Worm (Caenorhabditis elegans) whole organism, late embryonic: Measurements from ENCODE around the gene Y49G5B.1.

Source experiments
- C08G9.2 ChIP-seq: sonication (generic microtip); optimal IDR thresholded peaks from 2 replicates; lab custom pipeline; 2016; ENCODE audit warnings: mild to moderate bottlenecking, missing genetic modification characterization, moderate library complexity, missing compliant biosample characterization
- F13H6.1 ChIP-seq: sonication (generic microtip); optimal IDR thresholded peaks from 2 replicates; lab custom pipeline; 2016; ENCODE audit warnings: missing genetic modification characterization, missing compliant biosample characterization
- K02D7.2 ChIP-seq: sonication (generic microtip); optimal IDR thresholded peaks from 2 replicates; lab custom pipeline; 2017; ENCODE audit warnings: mild to moderate bottlenecking, missing genetic modification characterization, missing compliant biosample characterization
- K09A11.1 ChIP-seq: sonication (generic microtip); optimal IDR thresholded peaks from 2 replicates; lab custom pipeline; 2017; ENCODE audit warnings: antibody characterized with exemption, mild to moderate bottlenecking, missing genetic modification characterization, missing compliant biosample characterization; ENCODE audit not compliant: insufficient read depth
- ahr-1 ChIP-seq: sonication (generic microtip); optimal IDR thresholded peaks from 2 replicates; lab custom pipeline; 2016; ENCODE audit warnings: missing genetic modification characterization, missing compliant biosample characterization
- ama-1 ChIP-seq: fragments of 150-350 bp; optimal IDR thresholded peaks from 2 replicates; lab custom pipeline; 2014
- ceh-19 ChIP-seq: fragments of 200-800 bp; sonication (Bioruptor generic); optimal IDR thresholded peaks from 2 replicates; lab custom pipeline; 2018; ENCODE audit warnings: mild to moderate bottlenecking, missing genetic modification characterization, missing compliant biosample characterization
- ceh-22 ChIP-seq: sonication (generic microtip); optimal IDR thresholded peaks from 2 replicates; lab custom pipeline; 2017; ENCODE audit warnings: missing biosample characterization, missing genetic modification characterization
- ceh-24 ChIP-seq: sonication (generic microtip); optimal IDR thresholded peaks from 2 replicates; lab custom pipeline; 2016; ENCODE audit warnings: mild to moderate bottlenecking, missing genetic modification characterization, missing compliant biosample characterization
- ceh-30 ChIP-seq: fragments of 150-350 bp; optimal IDR thresholded peaks from 2 replicates; lab custom pipeline; 2014; ENCODE audit warnings: missing biosample characterization, missing genetic modification characterization
- ceh-6 ChIP-seq: fragments of 200-800 bp; sonication (Bioruptor generic); optimal IDR thresholded peaks from 2 replicates; lab custom pipeline; 2018; ENCODE audit warnings: mild to moderate bottlenecking, missing genetic modification characterization, missing compliant biosample characterization
- ceh-9 ChIP-seq: sonication (generic microtip); optimal IDR thresholded peaks from 2 replicates; lab custom pipeline; 2016; ENCODE audit warnings: mild to moderate bottlenecking, missing genetic modification characterization, inconsistent platforms, missing compliant biosample characterization
- elt-2 ChIP-seq: sonication (generic microtip); optimal IDR thresholded peaks from 2 replicates; lab custom pipeline; 2016; ENCODE audit warnings: missing genetic modification reagents, missing genetic modification characterization, missing compliant biosample characterization
- elt-4 ChIP-seq: sonication (generic microtip); optimal IDR thresholded peaks from 2 replicates; lab custom pipeline; 2016; ENCODE audit warnings: missing genetic modification characterization, missing compliant biosample characterization
- eyg-1 ChIP-seq: sonication (generic microtip); optimal IDR thresholded peaks from 2 replicates; lab custom pipeline; 2016; ENCODE audit warnings: missing genotype, missing genetic modification characterization, missing compliant biosample characterization
- fkh-10 ChIP-seq: fragments of 150-350 bp; optimal IDR thresholded peaks from 2 replicates; lab custom pipeline; 2014; ENCODE audit warnings: missing biosample characterization, missing genetic modification reagents, missing genetic modification characterization
- fkh-6 ChIP-seq: sonication (generic microtip); optimal IDR thresholded peaks from 2 replicates; lab custom pipeline; 2016; ENCODE audit warnings: missing genetic modification characterization, missing compliant biosample characterization
- gmeb-2 ChIP-seq: sonication (generic microtip); optimal IDR thresholded peaks from 2 replicates; lab custom pipeline; 2016; ENCODE audit warnings: missing genetic modification characterization, inconsistent platforms, missing compliant biosample characterization
- hlh-8 ChIP-seq: sonication (generic microtip); optimal IDR thresholded peaks from 2 replicates; lab custom pipeline; 2016; ENCODE audit warnings: missing genotype, missing genetic modification characterization, missing compliant biosample characterization
- lin-11 ChIP-seq: fragments of 200-800 bp; sonication (Bioruptor generic); optimal IDR thresholded peaks from 2 replicates; lab custom pipeline; 2018; ENCODE audit warnings: mild to moderate bottlenecking, missing genetic modification characterization, missing compliant biosample characterization
- madf-2 ChIP-seq: sonication (generic microtip); optimal IDR thresholded peaks from 2 replicates; lab custom pipeline; 2017; ENCODE audit warnings: missing genetic modification characterization, missing compliant biosample characterization
- mec-3 ChIP-seq: sonication (generic microtip); optimal IDR thresholded peaks from 2 replicates; lab custom pipeline; 2016; ENCODE audit warnings: borderline replicate concordance, missing genetic modification characterization, missing compliant biosample characterization
- nhr-11 ChIP-seq: fragments of 150-350 bp; optimal IDR thresholded peaks from 2 replicates; lab custom pipeline; 2014; ENCODE audit warnings: missing biosample characterization, missing genetic modification characterization
- nhr-232 ChIP-seq: sonication (generic microtip); optimal IDR thresholded peaks from 2 replicates; lab custom pipeline; 2016; ENCODE audit warnings: missing genetic modification characterization, missing compliant biosample characterization
- odd-2 ChIP-seq: sonication (generic microtip); optimal IDR thresholded peaks from 2 replicates; lab custom pipeline; 2017; ENCODE audit warnings: antibody characterized with exemption, mild to moderate bottlenecking, missing genetic modification characterization, missing compliant biosample characterization
- pat-9 ChIP-seq: fragments of 200-800 bp; sonication (Bioruptor generic); optimal IDR thresholded peaks from 2 replicates; lab custom pipeline; 2018; ENCODE audit warnings: mild to moderate bottlenecking, missing genetic modification characterization, moderate library complexity, missing compliant biosample characterization
- pax-1 ChIP-seq: fragments of 150-350 bp; optimal IDR thresholded peaks from 2 replicates; lab custom pipeline; 2014; ENCODE audit warnings: missing biosample characterization, missing genetic modification characterization
- pha-2 ChIP-seq: sonication (generic microtip); optimal IDR thresholded peaks from 2 replicates; lab custom pipeline; 2017; ENCODE audit warnings: mild to moderate bottlenecking, missing genetic modification characterization, missing compliant biosample characterization
- ref-2 ChIP-seq: sonication (generic microtip); optimal IDR thresholded peaks from 2 replicates; lab custom pipeline; 2016; ENCODE audit warnings: missing genetic modification characterization, missing compliant biosample characterization
- rnt-1 ChIP-seq: sonication (generic microtip); optimal IDR thresholded peaks from 2 replicates; lab custom pipeline; 2016; ENCODE audit warnings: missing genetic modification characterization, missing compliant biosample characterization
- sdc-2 ChIP-seq: sonication (generic microtip); optimal IDR thresholded peaks from 2 replicates; lab custom pipeline; 2016; ENCODE audit warnings: missing genotype, missing genetic modification characterization, missing compliant biosample characterization
- sox-2 ChIP-seq: fragments of 200-800 bp; sonication (Bioruptor generic); IDR thresholded peaks from 2 replicates; pipeline ENCODE4 v1.3.6; 2022; ENCODE audit warnings: missing genetic modification reagents, missing genetic modification characterization, missing compliant biosample characterization
- sox-4 ChIP-seq: sonication (generic microtip); optimal IDR thresholded peaks from 2 replicates; lab custom pipeline; 2017; ENCODE audit warnings: mild to moderate bottlenecking, missing genetic modification characterization, inconsistent platforms, missing compliant biosample characterization
- tbx-7 ChIP-seq: sonication (generic microtip); optimal IDR thresholded peaks from 2 replicates; lab custom pipeline; 2016; ENCODE audit warnings: missing genotype, missing genetic modification characterization, missing compliant biosample characterization
- ttx-3 ChIP-seq: sonication (generic microtip); optimal IDR thresholded peaks from 2 replicates; lab custom pipeline; 2016; ENCODE audit warnings: missing genetic modification reagents, missing genetic modification characterization, missing compliant biosample characterization
- zip-5 ChIP-seq: sonication (generic microtip); optimal IDR thresholded peaks from 2 replicates; lab custom pipeline; 2016; ENCODE audit warnings: missing genetic modification characterization, missing compliant biosample characterization

Gene Y49G5B.1

DNA sequence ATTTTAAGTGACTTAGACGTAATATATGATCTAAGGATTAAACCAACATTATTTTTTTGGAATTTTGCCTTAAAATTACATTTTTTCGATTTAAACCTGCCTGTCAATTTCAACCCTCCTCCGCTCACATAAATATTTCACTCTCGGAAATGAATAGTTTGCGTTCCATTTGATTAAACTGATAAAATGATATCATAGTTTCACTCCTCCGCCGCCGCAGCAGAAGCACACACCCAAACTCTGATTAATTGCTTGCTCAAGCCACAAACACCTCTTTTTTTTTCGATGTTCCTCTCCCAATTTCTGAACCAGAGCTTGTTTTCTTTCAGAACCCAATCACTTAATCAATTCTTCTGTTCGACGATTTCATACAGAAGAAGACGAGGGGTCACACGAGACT, at the start of gene Y49G5B.1:
TSS of gene Y49G5B.1 (plus strand) at position 324 of the 400 bp plus-strand sequence.
- no peak for TF ChIP-seq ceh-24 (tag; lab: Kevin White, UChicago)
- TF ChIP-seq sdc-2 (tag; lab: Kevin White, UChicago): no peak
- no peak for TF ChIP-seq ceh-30 (tag; lab: Kevin White, UChicago)
- no peak for TF ChIP-seq hlh-8 (tag; lab: Kevin White, UChicago)
- no peak for TF ChIP-seq eyg-1 (tag; lab: Kevin White, UChicago)
- no peak for TF ChIP-seq ahr-1 (tag; lab: Kevin White, UChicago)
- TF ChIP-seq ceh-22 (tag; lab: Kevin White, UChicago): no peak
- TF ChIP-seq tbx-7 (tag; lab: Kevin White, UChicago): no peak
- TF ChIP-seq sox-4 (tag; lab: Kevin White, UChicago): no peak
- no peak for TF ChIP-seq odd-2
- no peak for TF ChIP-seq ttx-3 (tag; lab: Kevin White, UChicago)
- TF ChIP-seq ceh-6 (GFP tag; lab: Kevin White, UChicago): no peak
- TF ChIP-seq mec-3 (tag; lab: Kevin White, UChicago): no peak
- no peak for TF ChIP-seq madf-2
- no peak for TF ChIP-seq pha-2 (tag; lab: Kevin White, UChicago)
- no peak for TF ChIP-seq C08G9.2 (tag; lab: Kevin White, UChicago)

- TF ChIP-seq lin-11 (tag; lab: Kevin White, UChicago): no peak
- no peak for TF ChIP-seq madf-2
- TF ChIP-seq ceh-9: no peak
- no peak for TF ChIP-seq hlh-8 (tag; lab: Kevin White, UChicago)
- TF ChIP-seq sox-2 (GFP tag; lab: Robert Waterston, UW): no peak
- TF ChIP-seq F13H6.1 (tag; lab: Kevin White, UChicago): no peak
- no peak for TF ChIP-seq pat-9
- TF ChIP-seq mec-3 (tag; lab: Kevin White, UChicago): no peak
- no peak for TF ChIP-seq fkh-10 (GFP tag; lab: Kevin White, UChicago)
- no peak for TF ChIP-seq nhr-232 (tag; lab: Kevin White, UChicago)
- no peak for TF ChIP-seq fkh-6 (tag; lab: Kevin White, UChicago)
- no peak for TF ChIP-seq ref-2 (tag; lab: Kevin White, UChicago)
- no peak for TF ChIP-seq pax-1 (tag; lab: Kevin White, UChicago)
- TF ChIP-seq rnt-1 (tag; lab: Kevin White, UChicago): no peak
- TF ChIP-seq ama-1 (lab: Kevin White, UChicago): no peak
- no peak for TF ChIP-seq nhr-11 (tag; lab: Kevin White, UChicago)
- TF ChIP-seq zip-5 (tag; lab: Kevin White, UChicago): no peak
- TF ChIP-seq K02D7.2 (tag; lab: Kevin White, UChicago): no peak
- no peak for TF ChIP-seq K09A11.1 (tag; lab: Kevin White, UChicago)
- no peak for TF ChIP-seq elt-2 (tag; lab: Kevin White, UChicago)
Measured at ce11 chrV:5177209-5177608, 46.0 kb upstream of the Y49G5B.1 start, which contains the start of gene ugt-51. Gene ugt-51 (minus strand): TSS chrV:5177309.

ce11 chrV:5178051-5178450, 45.1 kb upstream of the Y49G5B.1 start:
- TF ChIP-seq madf-2 (no peak), gmeb-2 (tag; lab: Kevin White, UChicago) (no peak), elt-2 (tag; lab: Kevin White, UChicago) (peak; percentile 60), pat-9 (no peak), fkh-6 (tag; lab: Kevin White, UChicago) (no peak)

DNA sequence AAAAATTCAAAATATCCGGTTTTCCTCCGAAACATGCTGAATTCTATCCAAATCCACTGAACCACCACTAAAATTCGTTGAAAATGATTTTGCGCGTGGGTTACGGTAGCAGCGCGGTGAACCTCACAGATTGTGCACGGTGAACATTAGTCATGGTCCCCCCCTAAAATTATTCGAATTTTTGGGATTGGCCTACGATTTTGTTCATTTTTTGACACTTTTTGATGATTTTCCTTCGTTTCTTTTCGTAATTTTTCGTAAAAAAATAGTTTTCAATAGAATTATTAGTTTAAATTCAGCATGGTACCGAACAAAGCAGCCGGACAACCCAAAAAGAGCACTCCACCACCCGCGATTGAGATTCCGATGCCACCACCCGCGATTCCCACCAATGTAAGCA, 41.6 kb upstream of the Y49G5B.1 start, which contains the start of gene C03A7.2:
TSS of gene C03A7.2 (plus strand) at position 301 of the 400 bp plus-strand sequence.
- TF ChIP-seq mec-3 (tag; lab: Kevin White, UChicago) (no peak), elt-4 (tag; lab: Kevin White, UChicago) (no peak), ceh-19 (no peak), nhr-11 (tag; lab: Kevin White, UChicago) (no peak)
- TF ChIP-seq, all 69 proteins: peak for 0
